Worm (Caenorhabditis elegans) whole organism, L3 larva: ENCODE measurements around the gene K07H8.12.

Experiments used
- R02D3.7 ChIP-seq: fragments of 150-350 bp; optimal IDR thresholded peaks from 2 replicates; lab custom pipeline; 2014; ENCODE audit warnings: missing biosample characterization, missing genetic modification characterization
- nhr-76 ChIP-seq: fragments of 150-350 bp; sonication (generic microtip); optimal IDR thresholded peaks from 5 replicates; lab custom pipeline; 2014; ENCODE audit warnings: missing biosample characterization, missing genetic modification characterization

DNA sequence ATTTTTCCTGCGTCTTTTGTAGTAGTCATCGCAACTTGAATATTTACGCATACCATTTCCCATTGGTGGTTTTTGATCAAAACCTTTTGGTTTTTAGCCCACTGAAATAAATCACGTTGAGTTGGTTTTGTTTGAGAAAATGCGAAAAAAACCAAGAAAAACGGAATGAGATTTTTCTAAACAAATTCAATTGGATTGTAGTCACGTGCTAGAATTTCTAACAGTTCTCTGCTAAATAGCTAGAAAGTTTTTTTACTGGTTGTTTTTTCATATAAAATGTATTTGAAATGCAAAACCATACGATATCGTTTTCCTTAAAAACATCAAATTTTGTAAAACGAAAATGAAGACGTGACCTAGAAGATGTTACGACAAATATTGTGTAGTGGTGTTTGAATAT is at the start of gene K07H8.12:
- TF ChIP-seq nhr-76 (tag; lab: Kevin White, UChicago) (no peak), R02D3.7 (tag; lab: Kevin White, UChicago) (no peak)
